Worm (Caenorhabditis elegans) whole organism, L2 larva: ENCODE measurements around the gene Y43F8B.14.

Experiments used
- C34F6.9 ChIP-seq: fragments of 150-350 bp; optimal IDR thresholded peaks from 2 replicates; lab custom pipeline; 2014; ENCODE audit warnings: missing biosample characterization, missing genetic modification characterization
- F13H6.1 ChIP-seq: sonication (generic microtip); optimal IDR thresholded peaks from 2 replicates; lab custom pipeline; 2016; ENCODE audit warnings: missing genetic modification characterization, missing compliant biosample characterization
- R02D3.7 ChIP-seq: fragments of 150-350 bp; optimal IDR thresholded peaks from 2 replicates; lab custom pipeline; 2014; ENCODE audit warnings: missing biosample characterization, missing genetic modification characterization
- ZK546.5 ChIP-seq: sonication (generic microtip); optimal IDR thresholded peaks from 2 replicates; lab custom pipeline; 2017; ENCODE audit warnings: missing biosample characterization, missing genetic modification characterization
- alr-1 ChIP-seq: fragments of 150-350 bp; optimal IDR thresholded peaks from 2 replicates; lab custom pipeline; 2014; ENCODE audit warnings: missing biosample characterization, missing genetic modification characterization
- blmp-1 ChIP-seq: sonication (generic microtip); optimal IDR thresholded peaks from 2 replicates; lab custom pipeline; 2017; ENCODE audit warnings: missing genetic modification characterization, mild to moderate bottlenecking, missing compliant biosample characterization, antibody characterized with exemption, moderate library complexity; ENCODE audit not compliant: insufficient read depth
- ceh-82 ChIP-seq: fragments of 150-350 bp; optimal IDR thresholded peaks from 2 replicates; lab custom pipeline; 2014; ENCODE audit warnings: missing biosample characterization, missing genetic modification characterization
- crh-2 ChIP-seq: sonication (generic microtip); optimal IDR thresholded peaks from 2 replicates; lab custom pipeline; 2017; ENCODE audit warnings: missing biosample characterization, missing genetic modification characterization
- egl-27 ChIP-seq: sonication (generic microtip); optimal IDR thresholded peaks from 3 replicates; lab custom pipeline; 2017; ENCODE audit warnings: missing biosample characterization, missing genetic modification reagents, missing genetic modification characterization
- elt-3 ChIP-seq: sonication (generic microtip); optimal IDR thresholded peaks from 2 replicates; lab custom pipeline; 2017; ENCODE audit warnings: missing biosample characterization, missing genetic modification characterization
- fos-1 ChIP-seq: fragments of 150-350 bp; optimal IDR thresholded peaks from 2 replicates; lab custom pipeline; 2014; ENCODE audit warnings: missing biosample characterization, missing genetic modification characterization
- gmeb-1 ChIP-seq: fragments of 150-350 bp; optimal IDR thresholded peaks from 2 replicates; lab custom pipeline; 2014; ENCODE audit warnings: missing biosample characterization, missing genetic modification characterization
- lin-11 ChIP-seq: fragments of 150-350 bp; sonication (generic microtip); optimal IDR thresholded peaks from 2 replicates; lab custom pipeline; 2014; ENCODE audit warnings: missing biosample characterization, missing genetic modification characterization, inconsistent platforms, mixed read lengths
- mab-5 ChIP-seq: fragments of 150-350 bp; optimal IDR thresholded peaks from 2 replicates; lab custom pipeline; 2014; ENCODE audit warnings: missing biosample characterization, missing genetic modification characterization
- mbf-1 ChIP-seq: sonication (generic microtip); optimal IDR thresholded peaks from 2 replicates; lab custom pipeline; 2017; ENCODE audit warnings: missing biosample characterization, missing genetic modification characterization
- mdl-1 ChIP-seq, 2 experiments: fragments of 150-350 bp in 1 of 2; sonication (generic microtip) in 1 of 2; optimal IDR thresholded peaks; 2 replicates each; lab custom pipeline; 2017; ENCODE audit warnings: missing biosample characterization in 2 of 2, missing genetic modification characterization in 2 of 2
- nhr-10 ChIP-seq: sonication (generic microtip); optimal IDR thresholded peaks from 2 replicates; lab custom pipeline; 2017; ENCODE audit warnings: missing biosample characterization, missing genetic modification characterization
- nhr-11 ChIP-seq: fragments of 150-350 bp; optimal IDR thresholded peaks from 2 replicates; lab custom pipeline; 2014; ENCODE audit warnings: missing biosample characterization, missing genetic modification characterization
- nhr-12 ChIP-seq: fragments of 150-350 bp; optimal IDR thresholded peaks from 2 replicates; lab custom pipeline; 2014; ENCODE audit warnings: missing biosample characterization, missing genetic modification characterization
- nhr-21 ChIP-seq: fragments of 150-350 bp; optimal IDR thresholded peaks from 2 replicates; lab custom pipeline; 2014; ENCODE audit warnings: missing biosample characterization, missing genetic modification characterization
- nhr-23 ChIP-seq: fragments of 150-350 bp; optimal IDR thresholded peaks from 2 replicates; lab custom pipeline; 2014; ENCODE audit warnings: missing biosample characterization, missing genetic modification reagents, missing genetic modification characterization
- nhr-25 ChIP-seq: fragments of 150-350 bp; sonication (generic microtip); optimal IDR thresholded peaks from 3 replicates; lab custom pipeline; 2014; ENCODE audit warnings: missing biosample characterization, missing genetic modification characterization
- nhr-6 ChIP-seq: fragments of 150-350 bp; optimal IDR thresholded peaks from 2 replicates; lab custom pipeline; 2014; ENCODE audit warnings: missing biosample characterization, missing genetic modification characterization
- nhr-77 ChIP-seq: fragments of 150-350 bp; optimal IDR thresholded peaks from 2 replicates; lab custom pipeline; 2014; ENCODE audit warnings: missing biosample characterization, missing genetic modification characterization
- peb-1 ChIP-seq: fragments of 150-350 bp; optimal IDR thresholded peaks from 2 replicates; lab custom pipeline; 2014; ENCODE audit warnings: missing biosample characterization, missing genetic modification characterization
- sem-4 ChIP-seq: fragments of 150-350 bp; optimal IDR thresholded peaks from 2 replicates; lab custom pipeline; 2014; ENCODE audit warnings: missing biosample characterization, missing genetic modification reagents, missing genetic modification characterization
- sma-3 ChIP-seq: sonication (generic microtip); optimal IDR thresholded peaks from 2 replicates; lab custom pipeline; 2016; ENCODE audit warnings: missing genetic modification reagents, missing genetic modification characterization, missing compliant biosample characterization
- snpc-4 ChIP-seq: fragments of 150-350 bp; optimal IDR thresholded peaks from 2 replicates; lab custom pipeline; 2014; ENCODE audit warnings: missing biosample characterization, missing genetic modification characterization
- unc-39 ChIP-seq: fragments of 150-350 bp; optimal IDR thresholded peaks from 2 replicates; lab custom pipeline; 2014; ENCODE audit warnings: missing biosample characterization, missing genetic modification characterization
- unc-55 ChIP-seq: fragments of 150-350 bp; sonication (generic microtip); optimal IDR thresholded peaks from 3 replicates; lab custom pipeline; 2014; ENCODE audit warnings: missing biosample characterization, missing genetic modification reagents, missing genetic modification characterization
- unc-62 ChIP-seq: fragments of 150-350 bp; optimal IDR thresholded peaks from 2 replicates; lab custom pipeline; 2014; ENCODE audit warnings: missing biosample characterization, missing genetic modification reagents, missing genetic modification characterization
- ztf-1 ChIP-seq: fragments of 200-800 bp; sonication (Bioruptor generic); conservative IDR thresholded peaks from 2 replicates; pipeline ENCODE4 v1.3.6; 2022; ENCODE audit warnings: missing genetic modification characterization, missing compliant biosample characterization
- ztf-4 ChIP-seq: fragments of 150-350 bp; optimal IDR thresholded peaks from 2 replicates; lab custom pipeline; 2014; ENCODE audit warnings: missing biosample characterization, missing genetic modification characterization

The Y43F8B.14 gene

DNA sequence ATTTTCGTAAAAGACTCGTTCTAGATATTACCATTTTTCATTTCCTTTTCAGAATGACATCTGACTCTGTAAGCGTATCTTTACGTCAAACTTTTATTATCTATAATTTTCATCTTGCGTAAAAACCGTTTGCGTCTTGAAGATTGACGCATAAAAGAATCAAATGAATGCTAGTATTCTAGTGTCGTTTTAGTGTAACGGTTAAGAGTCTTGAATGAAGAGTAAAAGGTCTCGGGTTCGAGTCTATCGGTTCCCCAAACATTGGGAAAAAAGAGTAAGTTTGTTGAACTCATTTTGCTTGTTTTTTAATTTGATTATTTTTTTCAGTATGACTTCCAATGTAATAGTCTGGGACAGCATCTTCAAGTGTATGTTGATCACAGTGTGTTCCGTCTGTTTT is 28.7 kb upstream of the Y43F8B.14 start, which contains the start of gene Y43F8B.17:
Y43F8B.17 (plus strand) TSS at position 215 of the 400 bp plus-strand sequence.
- no peak for TF ChIP-seq egl-27 (tag; lab: Kevin White, UChicago)
- no peak for TF ChIP-seq mab-5 (tag; lab: Kevin White, UChicago)
- TF ChIP-seq ztf-4 (tag; lab: Kevin White, UChicago), result no peak
- TF ChIP-seq peb-1, result no peak
- no peak for TF ChIP-seq ztf-1 (GFP tag; lab: Robert Waterston, UW)
- no peak for TF ChIP-seq mdl-1 (tag; optimal IDR thresholded peaks at IDR 0.05; lab: Kevin White, UChicago)
- no peak for TF ChIP-seq sma-3 (GFP tag; lab: Kevin White, UChicago)
- no peak for TF ChIP-seq blmp-1 (tag; lab: Kevin White, UChicago)
- TF ChIP-seq crh-2 (tag; lab: Kevin White, UChicago), result no peak
- TF ChIP-seq mbf-1 (tag; lab: Kevin White, UChicago), result no peak
- TF ChIP-seq sem-4 (tag; lab: Kevin White, UChicago), result no peak
- no peak for TF ChIP-seq elt-3 (tag; lab: Kevin White, UChicago)
- no peak for TF ChIP-seq nhr-23 (tag; lab: Kevin White, UChicago)
- TF ChIP-seq unc-55 (GFP tag; lab: Kevin White, UChicago), result no peak
- TF ChIP-seq ZK546.5 (tag; lab: Kevin White, UChicago), result no peak
- TF ChIP-seq unc-62 (GFP tag; lab: Kevin White, UChicago), result no peak
- no peak for TF ChIP-seq lin-11 (tag; lab: Kevin White, UChicago)
- no peak for TF ChIP-seq unc-39 (tag; lab: Kevin White, UChicago)

DNA sequence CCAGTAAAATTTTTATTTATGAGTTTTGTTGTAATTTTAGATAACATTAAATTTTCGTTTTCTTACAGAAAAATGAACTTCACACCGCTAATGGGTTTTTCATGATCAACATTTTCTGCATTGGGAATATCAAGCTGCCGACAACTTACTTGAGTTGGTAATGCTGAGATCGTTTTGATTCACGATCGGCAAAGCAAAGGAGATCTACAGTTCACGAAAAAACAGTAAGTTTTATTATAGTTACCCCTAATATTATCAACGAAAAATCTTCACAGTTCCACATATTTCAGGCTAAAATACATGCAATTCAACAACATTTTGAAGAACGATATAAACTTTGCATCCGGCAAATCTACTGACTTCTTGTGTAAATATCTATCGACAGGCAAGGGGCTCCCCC is 26.8 kb upstream of the Y43F8B.14 start, which contains the start of gene Y43F8B.22:
Y43F8B.22 (plus strand) TSS at position 301 of the 400 bp plus-strand sequence.
- TF ChIP-seq blmp-1 (tag; lab: Kevin White, UChicago) (no peak), nhr-10 (tag; lab: Kevin White, UChicago) (no peak), lin-11 (tag; lab: Kevin White, UChicago) (no peak), unc-55 (GFP tag; lab: Kevin White, UChicago) (no peak), ceh-82 (tag; lab: Kevin White, UChicago) (no peak), sma-3 (GFP tag; lab: Kevin White, UChicago) (no peak), ztf-4 (tag; lab: Kevin White, UChicago) (no peak), unc-62 (GFP tag; lab: Kevin White, UChicago) (no peak), snpc-4 (no peak), nhr-6 (tag; lab: Kevin White, UChicago) (no peak), C34F6.9 (no peak)

DNA sequence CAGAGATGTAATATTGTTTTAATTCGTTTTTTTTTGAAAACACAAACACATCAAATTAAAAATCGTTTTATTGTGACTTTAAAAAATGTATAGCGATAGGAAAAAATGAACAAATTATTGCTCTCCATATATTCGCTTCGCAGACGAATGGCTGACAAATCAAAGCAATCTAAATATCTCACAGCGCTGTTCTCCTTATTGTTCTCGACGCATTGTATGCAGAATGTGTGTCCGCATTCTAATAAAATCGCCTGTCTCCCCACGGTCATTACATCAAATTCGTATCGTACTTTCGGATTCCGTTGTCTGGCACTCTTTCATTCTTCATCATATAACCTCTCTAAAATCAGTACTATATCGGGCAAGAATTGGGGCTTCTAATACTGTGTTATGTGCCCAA is 22.1 kb upstream of the Y43F8B.14 start, which contains the start of gene Y43F8B.9:
Y43F8B.9 (plus strand) TSS at position 301 of the 400 bp plus-strand sequence.
- no peak for TF ChIP-seq nhr-25 (tag; lab: Kevin White, UChicago)
- TF ChIP-seq, all 48 proteins: peak for 0

DNA sequence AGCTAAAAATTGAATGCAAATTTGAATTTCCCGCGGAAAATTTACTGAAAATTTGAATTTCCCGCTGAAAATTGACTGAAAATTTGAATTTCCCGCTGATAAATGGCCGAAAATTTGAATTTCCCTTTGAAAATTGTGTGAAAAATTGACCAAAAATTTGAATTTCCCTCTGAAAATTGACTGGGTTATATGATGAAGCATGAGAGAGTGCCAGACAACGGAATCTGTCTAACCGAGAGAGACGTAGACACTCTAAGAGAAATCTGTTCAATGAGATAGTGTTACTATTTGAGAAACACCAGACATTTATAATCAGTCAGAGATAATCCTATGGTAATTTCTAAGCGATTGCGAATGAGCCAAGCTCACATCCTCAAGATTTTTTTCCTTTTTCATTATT is 21.5 kb upstream of the Y43F8B.14 start:
- TF ChIP-seq nhr-11, result no peak
- no peak for TF ChIP-seq nhr-21
- no peak for TF ChIP-seq crh-2 (tag; lab: Kevin White, UChicago)
- no peak for TF ChIP-seq nhr-6 (tag; lab: Kevin White, UChicago)
- no peak for TF ChIP-seq ztf-1 (GFP tag; lab: Robert Waterston, UW)
- TF ChIP-seq snpc-4, result no peak
- TF ChIP-seq F13H6.1, result no peak
- TF ChIP-seq fos-1, result no peak
- no peak for TF ChIP-seq peb-1
- TF ChIP-seq sma-3 (GFP tag; lab: Kevin White, UChicago), result no peak
- TF ChIP-seq R02D3.7, result no peak

DNA sequence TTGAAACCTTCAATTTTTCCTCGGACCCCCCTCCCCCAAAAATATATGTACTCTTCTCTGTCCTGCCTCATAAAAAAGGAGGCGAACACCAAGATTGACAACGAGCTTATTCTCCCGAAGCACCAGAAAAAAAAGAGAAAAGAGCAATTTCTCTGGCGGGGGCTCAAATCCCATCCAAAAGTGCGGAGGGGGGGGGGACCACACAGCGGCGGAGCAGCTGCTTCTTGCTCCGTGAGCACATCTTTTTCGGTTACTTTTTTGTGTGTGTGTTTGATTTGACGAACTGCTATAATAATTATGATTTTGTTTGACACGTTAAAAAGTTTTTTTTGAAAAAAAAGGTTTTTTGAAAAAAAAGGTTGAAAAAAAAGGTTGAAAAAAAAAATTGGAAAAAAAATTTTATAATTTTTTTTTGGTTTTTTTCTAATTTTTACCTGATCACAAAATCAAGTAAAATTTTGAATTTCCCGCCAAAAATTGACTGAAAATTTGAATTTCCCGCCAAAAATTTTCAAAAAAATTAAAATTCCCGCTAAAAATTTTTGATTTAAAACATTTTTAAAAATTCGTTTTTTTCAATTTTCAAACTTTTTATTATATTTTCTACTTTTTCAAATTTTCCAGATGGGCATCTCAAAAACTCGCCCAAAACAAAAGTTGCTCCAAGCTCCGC is 18.2 kb upstream of the Y43F8B.14 start, which contains the start of gene Y43F8B.10:
Y43F8B.10 (plus strand) TSS at position 623 of the 673 bp plus-strand sequence.
- TF ChIP-seq nhr-12 (no peak), gmeb-1 (no peak), alr-1 (tag; lab: Kevin White, UChicago) (no peak), nhr-77 (tag; lab: Kevin White, UChicago) (no peak), ceh-82 (tag; lab: Kevin White, UChicago) (no peak)
